Worm (Caenorhabditis elegans) whole organism, L2 larva: Measurements from ENCODE around the gene Y57A10A.29.
"Not testable (repeated sequence)": the region's sequence is repeated elsewhere in the genome, so short reads cannot be mapped to it uniquely, and the experiment has no call there.

Experiments used
- C34F6.9 ChIP-seq: fragments of 150-350 bp; optimal IDR thresholded peaks from 2 replicates; lab custom pipeline; 2014; ENCODE audit warnings: missing biosample characterization, missing genetic modification characterization
- F13H6.1 ChIP-seq: sonication (generic microtip); optimal IDR thresholded peaks from 2 replicates; lab custom pipeline; 2016; ENCODE audit warnings: missing genetic modification characterization, missing compliant biosample characterization
- R02D3.7 ChIP-seq: fragments of 150-350 bp; optimal IDR thresholded peaks from 2 replicates; lab custom pipeline; 2014; ENCODE audit warnings: missing biosample characterization, missing genetic modification characterization
- Y55F3AM.14 ChIP-seq: fragments of 200-800 bp; sonication (Bioruptor generic); optimal IDR thresholded peaks from 2 replicates; lab custom pipeline; 2018; ENCODE audit warnings: mild to moderate bottlenecking, missing genetic modification characterization, missing compliant biosample characterization
- ZK546.5 ChIP-seq: sonication (generic microtip); optimal IDR thresholded peaks from 2 replicates; lab custom pipeline; 2017; ENCODE audit warnings: missing biosample characterization, missing genetic modification characterization
- alr-1 ChIP-seq: fragments of 150-350 bp; optimal IDR thresholded peaks from 2 replicates; lab custom pipeline; 2014; ENCODE audit warnings: missing biosample characterization, missing genetic modification characterization
- aly-2 ChIP-seq: fragments of 150-350 bp; optimal IDR thresholded peaks from 2 replicates; lab custom pipeline; 2014; ENCODE audit warnings: missing biosample characterization, missing genetic modification characterization
- ama-1 ChIP-seq: fragments of 150-350 bp; optimal IDR thresholded peaks from 2 replicates; lab custom pipeline; 2018; ENCODE audit warnings: inconsistent platforms
- blmp-1 ChIP-seq: sonication (generic microtip); optimal IDR thresholded peaks from 2 replicates; lab custom pipeline; 2017; ENCODE audit warnings: missing genetic modification characterization, mild to moderate bottlenecking, missing compliant biosample characterization, antibody characterized with exemption, moderate library complexity; ENCODE audit not compliant: insufficient read depth
- ceh-16 ChIP-seq: fragments of 150-350 bp; optimal IDR thresholded peaks from 2 replicates; lab custom pipeline; 2014; ENCODE audit warnings: missing biosample characterization, missing genetic modification characterization
- ceh-82 ChIP-seq: fragments of 150-350 bp; optimal IDR thresholded peaks from 2 replicates; lab custom pipeline; 2014; ENCODE audit warnings: missing biosample characterization, missing genetic modification characterization
- crh-2 ChIP-seq: sonication (generic microtip); optimal IDR thresholded peaks from 2 replicates; lab custom pipeline; 2017; ENCODE audit warnings: missing biosample characterization, missing genetic modification characterization
- dmd-4 ChIP-seq: sonication (generic microtip); optimal IDR thresholded peaks from 2 replicates; lab custom pipeline; 2017; ENCODE audit warnings: missing biosample characterization, missing genetic modification characterization
- elt-1 ChIP-seq: fragments of 150-350 bp; optimal IDR thresholded peaks from 2 replicates; lab custom pipeline; 2014; ENCODE audit warnings: missing biosample characterization, missing genetic modification characterization
- elt-3 ChIP-seq: sonication (generic microtip); optimal IDR thresholded peaks from 2 replicates; lab custom pipeline; 2017; ENCODE audit warnings: missing biosample characterization, missing genetic modification characterization
- fos-1 ChIP-seq: fragments of 150-350 bp; optimal IDR thresholded peaks from 2 replicates; lab custom pipeline; 2014; ENCODE audit warnings: missing biosample characterization, missing genetic modification characterization
- lin-11 ChIP-seq: fragments of 150-350 bp; sonication (generic microtip); optimal IDR thresholded peaks from 2 replicates; lab custom pipeline; 2014; ENCODE audit warnings: missing biosample characterization, missing genetic modification characterization, inconsistent platforms, mixed read lengths
- lin-13 ChIP-seq: fragments of 150-350 bp; optimal IDR thresholded peaks from 2 replicates; lab custom pipeline; 2014; ENCODE audit warnings: missing biosample characterization, missing genetic modification reagents, missing genetic modification characterization
- lin-39 ChIP-seq: fragments of 150-350 bp; optimal IDR thresholded peaks from 2 replicates; lab custom pipeline; 2014; ENCODE audit warnings: missing biosample characterization, missing genetic modification reagents, missing genetic modification characterization
- lsy-2 ChIP-seq, 2 experiments: fragments of 150-350 bp in 1 of 2; sonication (generic microtip) in 1 of 2; optimal IDR thresholded peaks; 2 replicates each; lab custom pipeline; 2014 to 2017; ENCODE audit warnings: missing biosample characterization in 2 of 2, missing genetic modification characterization in 2 of 2
- mab-5 ChIP-seq: fragments of 150-350 bp; optimal IDR thresholded peaks from 2 replicates; lab custom pipeline; 2014; ENCODE audit warnings: missing biosample characterization, missing genetic modification characterization
- nhr-129 ChIP-seq: fragments of 150-350 bp; optimal IDR thresholded peaks from 2 replicates; lab custom pipeline; 2014; ENCODE audit warnings: missing biosample characterization, missing genetic modification characterization
- nhr-21 ChIP-seq: fragments of 150-350 bp; optimal IDR thresholded peaks from 2 replicates; lab custom pipeline; 2014; ENCODE audit warnings: missing biosample characterization, missing genetic modification characterization
- nhr-237 ChIP-seq: fragments of 150-350 bp; optimal IDR thresholded peaks from 2 replicates; lab custom pipeline; 2014; ENCODE audit warnings: missing biosample characterization, missing genetic modification characterization
- nhr-25 ChIP-seq: fragments of 150-350 bp; sonication (generic microtip); optimal IDR thresholded peaks from 3 replicates; lab custom pipeline; 2014; ENCODE audit warnings: missing biosample characterization, missing genetic modification characterization
- nhr-77 ChIP-seq: fragments of 150-350 bp; optimal IDR thresholded peaks from 2 replicates; lab custom pipeline; 2014; ENCODE audit warnings: missing biosample characterization, missing genetic modification characterization
- peb-1 ChIP-seq: fragments of 150-350 bp; optimal IDR thresholded peaks from 2 replicates; lab custom pipeline; 2014; ENCODE audit warnings: missing biosample characterization, missing genetic modification characterization
- skn-1 ChIP-seq: sonication (generic microtip); optimal IDR thresholded peaks from 2 replicates; lab custom pipeline; 2017; ENCODE audit warnings: missing biosample characterization, missing genetic modification characterization
- sma-3 ChIP-seq: sonication (generic microtip); optimal IDR thresholded peaks from 2 replicates; lab custom pipeline; 2016; ENCODE audit warnings: missing genetic modification reagents, missing genetic modification characterization, missing compliant biosample characterization
- sma-9 ChIP-seq, 2 experiments: fragments of 150-350 bp in 1 of 2; sonication (generic microtip) in 1 of 2; optimal IDR thresholded peaks; 2 replicates each; lab custom pipeline; 2014 to 2016; ENCODE audit warnings: missing genetic modification characterization in 2 of 2, mild to moderate bottlenecking in 1 of 2, missing biosample characterization in 1 of 2, missing compliant biosample characterization in 1 of 2, missing genetic modification reagents in 1 of 2, moderate library complexity in 1 of 2
- snpc-4 ChIP-seq: fragments of 150-350 bp; optimal IDR thresholded peaks from 2 replicates; lab custom pipeline; 2014; ENCODE audit warnings: missing biosample characterization, missing genetic modification characterization
- zag-1 ChIP-seq: fragments of 150-350 bp; optimal IDR thresholded peaks from 2 replicates; lab custom pipeline; 2014; ENCODE audit warnings: missing biosample characterization, missing genetic modification characterization
- ztf-11 ChIP-seq: sonication (generic microtip); optimal IDR thresholded peaks from 2 replicates; lab custom pipeline; 2017; ENCODE audit warnings: missing biosample characterization, missing genetic modification characterization
- ztf-4 ChIP-seq: fragments of 150-350 bp; optimal IDR thresholded peaks from 2 replicates; lab custom pipeline; 2014; ENCODE audit warnings: missing biosample characterization, missing genetic modification characterization

Y57A10A.29 gene

ce11 chrII:12309614-12310013, 30.3 kb downstream of the Y57A10A.29 start, which contains the start of gene C50E10.2:
Gene C50E10.2 (minus strand): TSS chrII:12309714.
- TF ChIP-seq fos-1 (no peak), R02D3.7 (no peak), Y55F3AM.14 (GFP tag; lab: Kevin White, UChicago) (no peak), ztf-11 (tag; lab: Kevin White, UChicago) (no peak), F13H6.1 (no peak), skn-1 (tag; lab: Kevin White, UChicago) (no peak), lsy-2 (tag; optimal IDR thresholded peaks at IDR 0.05; lab: Kevin White, UChicago) (no peak), ZK546.5 (tag; lab: Kevin White, UChicago) (no peak), zag-1 (tag; lab: Kevin White, UChicago) (no peak), peb-1 (no peak), ztf-4 (tag; lab: Kevin White, UChicago) (no peak), aly-2 (tag; lab: Kevin White, UChicago) (no peak), nhr-129 (tag; lab: Kevin White, UChicago) (no peak), sma-9 (GFP tag; optimal IDR thresholded peaks at IDR 0.05; lab: Kevin White, UChicago) (no peak), sma-9 (tag; optimal IDR thresholded peaks at IDR 0.05; lab: Kevin White, UChicago) (no peak), snpc-4 (tag; lab: Kevin White, UChicago) (no peak), nhr-77 (no peak), dmd-4 (tag; lab: Kevin White, UChicago) (no peak), blmp-1 (tag; lab: Kevin White, UChicago) (no peak), lin-11 (no peak), elt-1 (tag; lab: Kevin White, UChicago) (no peak)
- TF ChIP-seq, all 48 proteins: peak for 0

ce11 chrII:12311560-12311959, 32.2 kb downstream of the Y57A10A.29 start, which contains the start of gene sre-51:
Gene sre-51 (plus strand): TSS chrII:12311860.
- TF ChIP-seq ztf-11 (tag; lab: Kevin White, UChicago) (no peak), ceh-16 (tag; lab: Kevin White, UChicago) (no peak), crh-2 (tag; lab: Kevin White, UChicago) (no peak), mab-5 (tag; lab: Kevin White, UChicago) (no peak), zag-1 (tag; lab: Kevin White, UChicago) (no peak), elt-3 (no peak), nhr-25 (tag; lab: Kevin White, UChicago) (no peak), lin-39 (no peak), C34F6.9 (tag; lab: Kevin White, UChicago) (no peak), nhr-237 (tag; lab: Kevin White, UChicago) (no peak), nhr-77 (no peak), lin-13 (GFP tag; lab: Kevin White, UChicago) (no peak), sma-9 (GFP tag; optimal IDR thresholded peaks at IDR 0.05; lab: Kevin White, UChicago) (no peak), sma-9 (tag; optimal IDR thresholded peaks at IDR 0.05; lab: Kevin White, UChicago) (no peak), ztf-4 (tag; lab: Kevin White, UChicago) (no peak), R02D3.7 (no peak)

ce11 chrII:12318541-12318940, 39.2 kb downstream of the Y57A10A.29 start, which contains the start of gene sre-49:
Gene sre-49 (plus strand): TSS chrII:12318841.
- TF ChIP-seq sma-3 (GFP tag; lab: Kevin White, UChicago); nhr-237 (tag; lab: Kevin White, UChicago); nhr-77: not testable (repeated sequence)

ce11 chrII:12323305-12323704, 43.9 kb downstream of the Y57A10A.29 start, which contains the start of gene sre-53:
Gene sre-53 (minus strand): TSS chrII:12323405.
- no peak for TF ChIP-seq lsy-2 (tag; optimal IDR thresholded peaks at IDR 0.05; lab: Kevin White, UChicago)
- TF ChIP-seq nhr-21 (tag; lab: Kevin White, UChicago), result no peak
- TF ChIP-seq blmp-1 (tag; lab: Kevin White, UChicago), result no peak
- TF ChIP-seq ama-1 (lab: Kevin White, UChicago), result no peak
- no peak for TF ChIP-seq ztf-4 (tag; lab: Kevin White, UChicago)
- TF ChIP-seq alr-1 (tag; lab: Kevin White, UChicago), result no peak
- no peak for TF ChIP-seq ztf-11 (tag; lab: Kevin White, UChicago)
- no peak for TF ChIP-seq skn-1 (tag; lab: Kevin White, UChicago)
- no peak for TF ChIP-seq ceh-82 (tag; lab: Kevin White, UChicago)
- TF ChIP-seq ZK546.5 (tag; lab: Kevin White, UChicago), result no peak
- no peak for TF ChIP-seq nhr-25 (tag; lab: Kevin White, UChicago)
- TF ChIP-seq nhr-129 (tag; lab: Kevin White, UChicago), result no peak
- no peak for TF ChIP-seq zag-1 (tag; lab: Kevin White, UChicago)
- no peak for TF ChIP-seq mab-5 (tag; lab: Kevin White, UChicago)
